Fruit fly (Drosophila melanogaster): ENCODE data around the gene CG18304.

Gene CG18304

DNA sequence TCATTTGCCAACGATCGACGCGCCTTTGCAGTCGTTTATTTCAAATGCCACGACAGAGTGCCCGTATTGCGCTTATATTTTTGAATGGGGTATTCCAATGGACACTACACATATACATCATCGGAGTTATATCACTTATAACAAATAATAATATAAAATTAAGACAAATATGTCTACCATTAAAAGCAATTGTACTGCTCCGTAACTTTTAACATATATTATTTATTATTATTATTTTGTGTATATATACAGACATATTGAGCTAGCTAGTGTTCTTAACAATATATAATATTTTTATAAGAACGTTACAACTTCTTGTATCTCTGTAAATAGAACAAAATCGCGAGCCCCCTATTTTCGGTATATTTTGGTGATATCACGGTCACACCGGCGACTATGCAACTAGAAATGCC is 21.4 kb upstream of the CG18304 start, which contains the start of the genes sip2 and Coprox (continued):
- TF ChIP-seq Eip74EF (GFP tag; optimal IDR thresholded peaks at IDR 0.05), result peak in 1 of 2 experiments; percentile 46
- TF ChIP-seq sisA (GFP tag; IDR thresholded peaks at IDR 0.05), result peak; percentile 43; the same call in 1 of the 2 replicates
- TF ChIP-seq ac (GFP tag; optimal IDR thresholded peaks at IDR 0.05), result no peak
- TF ChIP-seq mam (GFP tag; optimal IDR thresholded peaks at IDR 0.05), result peak; percentile 27
- TF ChIP-seq ara (GFP tag; IDR thresholded peaks at IDR 0.05), result no peak
- TF ChIP-seq CHES-1-like (GFP tag; optimal IDR thresholded peaks at IDR 0.05), result no peak
- TF ChIP-seq Asciz (GFP tag; optimal IDR thresholded peaks at IDR 0.05), result no peak
- TF ChIP-seq z (GFP tag; IDR thresholded peaks at IDR 0.05), result no peak
- peak; percentile 29 for TF ChIP-seq HHEX (GFP tag; optimal IDR thresholded peaks at IDR 0.05)
- TF ChIP-seq disco-r (GFP tag; optimal IDR thresholded peaks at IDR 0.05), result no peak
- no peak for TF ChIP-seq vnd (GFP tag; IDR thresholded peaks at IDR 0.05; ENCODE audit: partially characterized antibody)
- TF ChIP-seq CG16815 (GFP tag; optimal IDR thresholded peaks at IDR 0.05), result peak; percentile 26
- no peak for TF ChIP-seq Hr39 (optimal IDR thresholded peaks at IDR 0.05)
- TF ChIP-seq CG2120 (GFP tag; optimal IDR thresholded peaks at IDR 0.05), result peak; percentile 56
- peak; percentile 61 for TF ChIP-seq fd96Cb (tag; optimal IDR thresholded peaks at IDR 0.05)
- TF ChIP-seq CG18262 (tag; optimal IDR thresholded peaks at IDR 0.05), result peak; percentile 82
- peak; percentile 89 for TF ChIP-seq CG17361 (GFP tag; IDR thresholded peaks at IDR 0.05)
- TF ChIP-seq CG6854 (GFP tag; optimal IDR thresholded peaks at IDR 0.05), result no peak
- TF ChIP-seq CG32772 (GFP tag; IDR thresholded peaks at IDR 0.05), result peak; percentile 55
- no peak for TF ChIP-seq Max (GFP tag; optimal IDR thresholded peaks at IDR 0.05)
- TF ChIP-seq seq (GFP tag; IDR thresholded peaks at IDR 0.05), result no peak
- TF ChIP-seq CG18619 (GFP tag; optimal IDR thresholded peaks at IDR 0.05), result peak; percentile 56
- TF ChIP-seq CG18764 (GFP tag; optimal IDR thresholded peaks at IDR 0.05), result peak; percentile 19
- TF ChIP-seq gfzf (GFP tag; optimal IDR thresholded peaks at IDR 0.05), result peak; percentile 49
- TF ChIP-seq Vsx1 (GFP tag; optimal IDR thresholded peaks at IDR 0.05), result no peak
- 0 out of 2 replicates have a peak, but pooled peaks have one; percentile 17 for TF ChIP-seq wdn (GFP tag; IDR thresholded peaks at IDR 0.05)
- peak; percentile 68 for TF ChIP-seq Fer1 (GFP tag; optimal IDR thresholded peaks at IDR 0.05)
- peak; percentile 64 for TF ChIP-seq slbo (GFP tag; IDR thresholded peaks at IDR 0.05)
- peak; percentile 65; the same call in 1 of the 2 replicates for TF ChIP-seq ssp (GFP tag; IDR thresholded peaks at IDR 0.05)
- TF ChIP-seq CG14667 (GFP tag; IDR thresholded peaks at IDR 0.05), result 0 out of 2 replicates have a peak, but pooled peaks have one; percentile 14
- TF ChIP-seq Fer2 (tag; optimal IDR thresholded peaks at IDR 0.05), result peak; percentile 53
- TF ChIP-seq pros (GFP tag; optimal IDR thresholded peaks at IDR 0.05), result no peak
- TF ChIP-seq Hr51 (GFP tag; optimal IDR thresholded peaks at IDR 0.05), result no peak
- peak; percentile 88 for TF ChIP-seq CG17829 (tag; optimal IDR thresholded peaks at IDR 0.05)
- peak; percentile 44; the same call in 2 of the 3 replicates for TF ChIP-seq croc (GFP tag; conservative IDR thresholded peaks at IDR 0.05)
- peak; percentile 21 for TF ChIP-seq nom (GFP tag; optimal IDR thresholded peaks at IDR 0.05)
- no peak for TF ChIP-seq odd (GFP tag; optimal IDR thresholded peaks at IDR 0.05)
- TF ChIP-seq Hey (tag; optimal IDR thresholded peaks at IDR 0.05), result no peak
- peak; percentile 62 for TF ChIP-seq CG3995 (GFP tag; optimal IDR thresholded peaks at IDR 0.05)
- TF ChIP-seq gsb-n (tag; optimal IDR thresholded peaks at IDR 0.05), result no peak
- no peak for TF ChIP-seq sim (GFP tag; IDR thresholded peaks at IDR 0.05)
- TF ChIP-seq H2.0 (GFP tag; IDR thresholded peaks at IDR 0.05), result peak; percentile 48
- TF ChIP-seq cato (GFP tag; optimal IDR thresholded peaks at IDR 0.05; ENCODE audit: borderline replicate concordance), result peak; percentile 2
- peak; percentile 62 for TF ChIP-seq CG2116 (GFP tag; optimal IDR thresholded peaks at IDR 0.05)
- TF ChIP-seq Dp (GFP tag; optimal IDR thresholded peaks at IDR 0.05), result peak; percentile 87
- TF ChIP-seq CG12219 (GFP tag; optimal IDR thresholded peaks at IDR 0.05), result peak; percentile 11
- peak; percentile 51; the same call in 1 of the 2 replicates for TF ChIP-seq CG32767 (GFP tag; IDR thresholded peaks at IDR 0.05)
- TF ChIP-seq CG18011 (GFP tag; optimal IDR thresholded peaks at IDR 0.05), result peak; percentile 52
- no peak for TF ChIP-seq hkb (optimal IDR thresholded peaks at IDR 0.05)
- peak; percentile 45; the same call in 1 of the 2 replicates for TF ChIP-seq hkb (GFP tag; IDR thresholded peaks at IDR 0.05)
- peak; percentile 83 for TF ChIP-seq grau (tag; optimal IDR thresholded peaks at IDR 0.05)
